Fruit fly (Drosophila melanogaster) whole organism, embryonic: ENCODE results near the gene CG7272.

Experiments
- CG10431 ChIP-seq: fragments of 200-800 bp; sonication (Bioruptor generic); optimal IDR thresholded peaks from 3 replicates; lab custom pipeline; 2018; ENCODE audit warnings: missing biosample characterization, mild to moderate bottlenecking, missing genetic modification characterization
- CG10462 ChIP-seq: fragments of 200-800 bp; sonication (Bioruptor generic); optimal IDR thresholded peaks from 2 replicates; lab custom pipeline; 2016; ENCODE audit warnings: missing biosample characterization, missing genetic modification characterization
- CG10565 ChIP-seq: fragments of 200-800 bp; sonication (Bioruptor generic); optimal IDR thresholded peaks from 3 replicates; lab custom pipeline; 2016; ENCODE audit warnings: missing biosample characterization, mild to moderate bottlenecking, missing genetic modification characterization
- CG12219 ChIP-seq: fragments of 200-800 bp; sonication (Bioruptor generic); optimal IDR thresholded peaks from 3 replicates; lab custom pipeline; 2018; ENCODE audit warnings: missing biosample characterization, mild to moderate bottlenecking, missing genetic modification characterization
- CG12391 ChIP-seq: fragments of 200-800 bp; sonication (Bioruptor generic); optimal IDR thresholded peaks from 3 replicates; lab custom pipeline; 2018; ENCODE audit warnings: missing biosample characterization, mild to moderate bottlenecking, missing genetic modification characterization, moderate library complexity
- CG13296 ChIP-seq: fragments of 200-800 bp; sonication (Bioruptor generic); optimal IDR thresholded peaks from 3 replicates; lab custom pipeline; 2018; ENCODE audit warnings: missing biosample characterization, mild to moderate bottlenecking, missing genetic modification characterization
- CG14667 ChIP-seq: fragments of 200-800 bp; sonication (Bioruptor generic); IDR thresholded peaks from 2 replicates; pipeline ENCODE4 v1.3.6; 2022; ENCODE audit warnings: missing biosample characterization, missing genetic modification characterization
- CG1529 ChIP-seq: fragments of 200-800 bp; sonication (Bioruptor generic); optimal IDR thresholded peaks from 3 replicates; lab custom pipeline; 2018; ENCODE audit warnings: missing biosample characterization, missing genetic modification characterization
- CG16815 ChIP-seq: fragments of 200-800 bp; sonication (Bioruptor generic); optimal IDR thresholded peaks from 3 replicates; lab custom pipeline; 2017; ENCODE audit warnings: missing biosample characterization, mild to moderate bottlenecking, missing genetic modification characterization
- CG16863 ChIP-seq: fragments of 200-800 bp; sonication (Bioruptor generic); optimal IDR thresholded peaks from 3 replicates; lab custom pipeline; 2016; ENCODE audit warnings: missing biosample characterization, missing genetic modification characterization
- CG17361 ChIP-seq: fragments of 200-800 bp; sonication (Bioruptor generic); IDR thresholded peaks from 3 replicates; pipeline ENCODE4 v1.3.6; 2022; ENCODE audit warnings: missing biosample characterization, missing genetic modification characterization
- CG1792 ChIP-seq: fragments of 200-800 bp; sonication (Bioruptor generic); optimal IDR thresholded peaks from 2 replicates; lab custom pipeline; 2016; ENCODE audit warnings: missing biosample characterization, missing genetic modification characterization
- CG18619 ChIP-seq: fragments of 200-800 bp; sonication (Bioruptor generic); optimal IDR thresholded peaks from 3 replicates; lab custom pipeline; 2017; ENCODE audit warnings: missing biosample characterization, mild to moderate bottlenecking, missing genetic modification characterization
- CG2202 ChIP-seq: fragments of 200-800 bp; sonication (Bioruptor generic); optimal IDR thresholded peaks from 2 replicates; lab custom pipeline; 2018; ENCODE audit warnings: missing biosample characterization, mild to moderate bottlenecking, missing genetic modification characterization
- CG31441 ChIP-seq: fragments of 200-800 bp; sonication (Bioruptor generic); IDR thresholded peaks from 2 replicates; pipeline ENCODE4 v1.3.6; 2022; ENCODE audit warnings: missing biosample characterization, missing genetic modification characterization
- CG32767 ChIP-seq: fragments of 200-800 bp; sonication (Bioruptor generic); IDR thresholded peaks from 2 replicates; pipeline ENCODE4 v1.3.6; 2022; ENCODE audit warnings: missing biosample characterization, missing genetic modification characterization
- CG32772 ChIP-seq: fragments of 200-800 bp; sonication (Bioruptor generic); IDR thresholded peaks from 2 replicates; pipeline ENCODE4 v1.3.6; 2022; ENCODE audit warnings: missing biosample characterization, missing genetic modification characterization
- CG33557 ChIP-seq: fragments of 200-800 bp; sonication (Bioruptor generic); optimal IDR thresholded peaks from 2 replicates; lab custom pipeline; 2019; ENCODE audit warnings: missing biosample characterization, mild to moderate bottlenecking, missing genetic modification characterization, moderate library complexity
- CG4617 ChIP-seq: fragments of 200-800 bp; sonication (Bioruptor generic); optimal IDR thresholded peaks from 3 replicates; lab custom pipeline; 2016; ENCODE audit warnings: missing biosample characterization, missing genetic modification characterization, borderline replicate concordance
- CG4820 ChIP-seq: fragments of 200-800 bp; sonication (Bioruptor generic); optimal IDR thresholded peaks from 3 replicates; lab custom pipeline; 2016; ENCODE audit warnings: missing biosample characterization, missing genetic modification characterization
- CG5953 ChIP-seq: fragments of 200-800 bp; sonication (Bioruptor generic); IDR thresholded peaks from 2 replicates; pipeline ENCODE4 v1.3.6; 2022; ENCODE audit warnings: missing biosample characterization, missing genetic modification characterization
- CG8944 ChIP-seq: fragments of 200-800 bp; sonication (Bioruptor generic); optimal IDR thresholded peaks from 3 replicates; lab custom pipeline; 2016; ENCODE audit warnings: missing biosample characterization, missing genetic modification characterization
- CTCF ChIP-seq: fragments of 200-800 bp; sonication (Bioruptor generic); optimal IDR thresholded peaks from 2 replicates; lab custom pipeline; 2017; ENCODE audit warnings: missing biosample characterization, mild to moderate bottlenecking, missing genetic modification characterization, moderate library complexity
- Dfd ChIP-seq, 2 experiments: fragments of >200 bp; optimal IDR thresholded peaks; 2 replicates each; lab custom pipeline; 2017; ENCODE audit warnings: missing biosample characterization in 2 of 2, missing genetic modification characterization in 2 of 2
- E2f2 ChIP-seq: fragments of 200-800 bp; sonication (Bioruptor generic); IDR thresholded peaks from 2 replicates; pipeline ENCODE4 v1.3.6; 2022; ENCODE audit warnings: missing biosample characterization, missing genetic modification characterization
- Fer1 ChIP-seq: fragments of 200-800 bp; sonication (Bioruptor generic); optimal IDR thresholded peaks from 2 replicates; lab custom pipeline; 2017; ENCODE audit warnings: missing biosample characterization, mild to moderate bottlenecking, missing genetic modification characterization
- Hr39 ChIP-seq: fragments of >200 bp; optimal IDR thresholded peaks from 2 replicates; lab custom pipeline; 2017
- Max ChIP-seq: fragments of 200-800 bp; sonication (Bioruptor generic); optimal IDR thresholded peaks from 2 replicates; lab custom pipeline; 2016; ENCODE audit warnings: missing biosample characterization, mild to moderate bottlenecking, missing genetic modification characterization
- Opbp ChIP-seq: fragments of 200-800 bp; sonication (Bioruptor generic); IDR thresholded peaks from 3 replicates; pipeline ENCODE4 v1.3.6; 2022; ENCODE audit warnings: missing biosample characterization, missing genetic modification characterization; ENCODE audit not compliant: partially characterized antibody
- TFAM ChIP-seq: fragments of 200-800 bp; sonication (Bioruptor generic); optimal IDR thresholded peaks from 2 replicates; lab custom pipeline; 2017; ENCODE audit warnings: missing biosample characterization, missing genetic modification characterization, inconsistent platforms
- ap ChIP-seq: fragments of 200-800 bp; sonication (Bioruptor generic); IDR thresholded peaks from 2 replicates; pipeline ENCODE4 v1.3.6; 2022; ENCODE audit warnings: missing biosample characterization, missing genetic modification characterization
- bowl ChIP-seq: fragments of 200-800 bp; sonication (Bioruptor generic); IDR thresholded peaks from 2 replicates; pipeline ENCODE4 v1.3.6; 2022; ENCODE audit warnings: missing biosample characterization, missing genetic modification characterization
- cad ChIP-seq: fragments of >200 bp; optimal IDR thresholded peaks from 2 replicates; lab custom pipeline; 2017; ENCODE audit warnings: missing biosample characterization, missing genetic modification characterization
- caup ChIP-seq: fragments of 200-800 bp; sonication (Bioruptor generic); optimal IDR thresholded peaks from 3 replicates; lab custom pipeline; 2017; ENCODE audit warnings: missing biosample characterization, mild to moderate bottlenecking, missing genetic modification characterization, moderate library complexity; ENCODE audit not compliant: severe bottlenecking
- chinmo ChIP-seq: fragments of 200-800 bp; sonication (Bioruptor generic); IDR thresholded peaks from 4 replicates; pipeline ENCODE4 v1.3.6; 2022; ENCODE audit warnings: missing biosample characterization, missing genetic modification characterization; ENCODE audit not compliant: partially characterized antibody
- corto ChIP-seq: fragments of 200-800 bp; sonication (Bioruptor generic); optimal IDR thresholded peaks from 2 replicates; lab custom pipeline; 2016; ENCODE audit warnings: missing biosample characterization, mild to moderate bottlenecking, missing genetic modification characterization, moderate library complexity
- cwo ChIP-seq: fragments of 200-800 bp; sonication (Bioruptor generic); optimal IDR thresholded peaks from 3 replicates; lab custom pipeline; 2017; ENCODE audit warnings: missing biosample characterization, missing genetic modification characterization, mild to moderate bottlenecking, moderate library complexity, missing genetic modification reagents
- dysf ChIP-seq: fragments of 200-800 bp; sonication (Bioruptor generic); IDR thresholded peaks from 3 replicates; pipeline ENCODE4 v1.3.6; 2022; ENCODE audit warnings: missing biosample characterization, missing genetic modification characterization
- esg ChIP-seq: fragments of 200-800 bp; sonication (Bioruptor generic); conservative IDR thresholded peaks from 2 replicates; pipeline ENCODE4 v1.3.6; 2022; ENCODE audit warnings: missing biosample characterization, missing genetic modification characterization
- eve ChIP-seq, 2 experiments: fragments of >200 bp; optimal IDR thresholded peaks; 2 replicates each; lab custom pipeline; 2017; ENCODE audit warnings: missing biosample characterization in 2 of 2, missing genetic modification characterization in 2 of 2
- gsb ChIP-seq: fragments of 200-800 bp; sonication (Bioruptor generic); IDR thresholded peaks from 2 replicates; pipeline ENCODE4 v1.3.6; 2022; ENCODE audit warnings: missing biosample characterization, missing genetic modification characterization
- gt ChIP-seq: fragments of 200-800 bp; sonication (Bioruptor generic); IDR thresholded peaks from 2 replicates; pipeline ENCODE4 v1.3.6; 2022; ENCODE audit warnings: missing biosample characterization, missing genetic modification characterization
- lab ChIP-seq: fragments of 200-800 bp; sonication (Bioruptor generic); optimal IDR thresholded peaks from 3 replicates; lab custom pipeline; 2017; ENCODE audit warnings: missing biosample characterization, missing genetic modification characterization, mild to moderate bottlenecking, moderate library complexity, missing genetic modification reagents
- mld ChIP-seq: fragments of 200-800 bp; sonication (Bioruptor generic); IDR thresholded peaks from 3 replicates; pipeline ENCODE4 v1.3.6; 2022; ENCODE audit warnings: missing biosample characterization, missing genetic modification characterization; ENCODE audit not compliant: partially characterized antibody
- pum ChIP-seq: fragments of 200-800 bp; sonication (Bioruptor generic); optimal IDR thresholded peaks from 2 replicates; lab custom pipeline; 2016; ENCODE audit warnings: missing biosample characterization, missing genetic modification characterization
- pzg ChIP-seq: fragments of 200-800 bp; sonication (Bioruptor generic); optimal IDR thresholded peaks from 3 replicates; lab custom pipeline; 2018; ENCODE audit warnings: missing biosample characterization, mild to moderate bottlenecking, missing genetic modification characterization, moderate library complexity
- scrt ChIP-seq: fragments of 200-800 bp; sonication (Bioruptor generic); optimal IDR thresholded peaks from 2 replicates; lab custom pipeline; 2018; ENCODE audit warnings: missing biosample characterization, mild to moderate bottlenecking, missing genetic modification characterization, moderate library complexity
- tio ChIP-seq: fragments of 200-800 bp; sonication (Bioruptor generic); optimal IDR thresholded peaks from 2 replicates; lab custom pipeline; 2017; ENCODE audit warnings: missing biosample characterization, missing genetic modification characterization, inconsistent platforms
- tna ChIP-seq: fragments of 200-800 bp; sonication (Bioruptor generic); IDR thresholded peaks from 2 replicates; pipeline ENCODE4 v1.3.6; 2022; ENCODE audit warnings: missing biosample characterization, missing genetic modification characterization; ENCODE audit not compliant: partially characterized antibody
- tup ChIP-seq: fragments of 200-800 bp; sonication (Bioruptor generic); optimal IDR thresholded peaks from 2 replicates; lab custom pipeline; 2016; ENCODE audit warnings: missing biosample characterization, mild to moderate bottlenecking, missing genetic modification characterization, moderate library complexity
- zf30C ChIP-seq: fragments of 200-800 bp; sonication (Bioruptor generic); optimal IDR thresholded peaks from 3 replicates; lab custom pipeline; 2018; ENCODE audit warnings: missing biosample characterization, mild to moderate bottlenecking, missing genetic modification characterization

Gene CG7272

DNA sequence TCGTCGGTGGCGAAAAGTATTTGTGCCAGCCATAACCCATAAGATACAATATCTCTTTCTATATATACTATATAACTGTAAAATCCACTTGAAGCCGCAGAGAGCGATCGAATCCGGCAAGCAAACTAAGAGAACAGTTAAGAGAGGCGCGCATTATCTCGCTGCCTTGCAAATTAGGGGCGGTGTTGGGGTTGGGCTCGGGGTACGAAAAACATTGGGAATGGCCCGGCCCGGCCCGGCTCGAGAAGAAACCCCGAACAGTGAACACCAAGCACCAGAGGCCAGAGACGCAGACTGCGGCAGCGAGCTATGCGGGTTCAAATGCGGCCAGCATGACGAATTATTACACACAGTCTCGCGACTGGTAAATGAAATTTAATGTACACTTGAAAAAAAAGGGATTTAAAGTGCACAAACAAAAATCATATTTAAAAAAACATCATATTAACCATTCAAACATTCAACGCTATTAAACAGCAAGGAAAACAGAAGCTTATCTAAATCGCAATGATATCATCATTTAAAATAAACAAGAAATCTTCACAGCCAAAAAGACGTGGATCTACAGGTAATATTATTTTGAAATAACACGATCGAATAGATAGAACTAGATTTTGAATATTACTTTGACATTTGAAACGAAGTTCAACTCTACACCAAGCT is 31.8 kb downstream of the CG7272 start:
- TF ChIP-seq cad (GFP tag; lab: Kevin White, UChicago) (no peak), CG13296 (GFP tag; lab: Kevin White, UChicago) (no peak), eve (GFP tag; optimal IDR thresholded peaks at IDR 0.05; lab: Kevin White, UChicago) (no peak), CG5953 (no peak), CG4617 (GFP tag; lab: Kevin White, UChicago) (no peak), CTCF (GFP tag; lab: Kevin White, UChicago) (no peak), CG31441 (peak; percentile 68), CG16815 (GFP tag; lab: Kevin White, UChicago) (no peak), CG33557 (GFP tag; lab: Kevin White, UChicago) (no peak), Hr39 (no peak), CG1529 (GFP tag; lab: Kevin White, UChicago) (no peak), CG10431 (GFP tag; lab: Kevin White, UChicago) (no peak), caup (GFP tag; lab: Kevin White, UChicago) (no peak), mld (GFP tag; lab: Robert Waterston, UW) (no peak), corto (GFP tag; lab: Kevin White, UChicago) (no peak), CG17361 (GFP tag; lab: Robert Waterston, UW) (peak; percentile 85; the same call in 2 of the 3 replicates), CG2202 (tag; lab: Kevin White, UChicago) (no peak), CG1792 (GFP tag; lab: Kevin White, UChicago) (peak; percentile 5), zf30C (GFP tag; lab: Kevin White, UChicago) (no peak), CG18619 (GFP tag; lab: Kevin White, UChicago) (no peak), lab (GFP tag; lab: Kevin White, UChicago) (peak; percentile 39), CG8944 (no peak), E2f2 (GFP tag; lab: Robert Waterston, UW) (no peak), Opbp (GFP tag; lab: Robert Waterston, UW) (no peak), chinmo (GFP tag; lab: Robert Waterston, UW) (peak; percentile 86; the same call in 2 of the 4 replicates), ap (GFP tag; lab: Robert Waterston, UW) (no peak), CG12391 (tag; lab: Kevin White, UChicago) (no peak), tna (GFP tag; lab: Robert Waterston, UW) (no peak), CG16863 (GFP tag; lab: Kevin White, UChicago) (no peak), tio (GFP tag; lab: Kevin White, UChicago) (peak; percentile 46), TFAM (no peak), pum (GFP tag; lab: Kevin White, UChicago) (no peak), Max (GFP tag; lab: Kevin White, UChicago) (peak; percentile 27), CG32767 (GFP tag; lab: Robert Waterston, UW) (no peak), scrt (GFP tag; lab: Kevin White, UChicago) (no peak), CG10565 (GFP tag; lab: Kevin White, UChicago) (no peak), bowl (GFP tag; lab: Robert Waterston, UW) (no peak), CG10462 (GFP tag; lab: Kevin White, UChicago) (no peak), CG32772 (GFP tag; lab: Robert Waterston, UW) (peak; percentile 55; the same call in 1 of the 2 replicates), Dfd (GFP tag; optimal IDR thresholded peaks at IDR 0.05; lab: Kevin White, UChicago) (no peak), dysf (GFP tag; lab: Robert Waterston, UW) (peak; percentile 68), pzg (GFP tag; lab: Kevin White, UChicago) (no peak), CG14667 (GFP tag; lab: Robert Waterston, UW) (no peak), gsb (GFP tag; lab: Robert Waterston, UW) (peak; percentile 47; the same call in 1 of the 2 replicates), cwo (GFP tag; lab: Kevin White, UChicago) (peak; percentile 34), tup (GFP tag; lab: Kevin White, UChicago) (no peak), esg (peak; percentile 55), CG12219 (GFP tag; lab: Kevin White, UChicago) (no peak), Fer1 (GFP tag; lab: Kevin White, UChicago) (no peak), CG4820 (GFP tag; lab: Kevin White, UChicago) (peak; percentile 44), gt (GFP tag; lab: Robert Waterston, UW) (no peak)
